Worm (Caenorhabditis elegans) whole organism, L4/young adult: Measurements from ENCODE around the gene F56D6.22.
"Not testable (repeated sequence)": the region's sequence is repeated elsewhere in the genome, so short reads cannot be mapped to it uniquely, and the experiment has no call there.

Experiments used
- W03F9.2 ChIP-seq: fragments of 150-350 bp; optimal IDR thresholded peaks from 2 replicates; lab custom pipeline; 2014; ENCODE audit warnings: missing biosample characterization, missing genetic modification characterization
- dao-5 ChIP-seq: sonication (generic microtip); optimal IDR thresholded peaks from 2 replicates; lab custom pipeline; 2016; ENCODE audit warnings: missing genotype, missing genetic modification characterization, moderate library complexity, missing compliant biosample characterization
- him-1 ChIP-seq: sonication (generic microtip); optimal IDR thresholded peaks from 2 replicates; lab custom pipeline; 2016; ENCODE audit warnings: missing genotype, missing genetic modification reagents, missing genetic modification characterization, missing compliant biosample characterization

Gene F56D6.22

DNA sequence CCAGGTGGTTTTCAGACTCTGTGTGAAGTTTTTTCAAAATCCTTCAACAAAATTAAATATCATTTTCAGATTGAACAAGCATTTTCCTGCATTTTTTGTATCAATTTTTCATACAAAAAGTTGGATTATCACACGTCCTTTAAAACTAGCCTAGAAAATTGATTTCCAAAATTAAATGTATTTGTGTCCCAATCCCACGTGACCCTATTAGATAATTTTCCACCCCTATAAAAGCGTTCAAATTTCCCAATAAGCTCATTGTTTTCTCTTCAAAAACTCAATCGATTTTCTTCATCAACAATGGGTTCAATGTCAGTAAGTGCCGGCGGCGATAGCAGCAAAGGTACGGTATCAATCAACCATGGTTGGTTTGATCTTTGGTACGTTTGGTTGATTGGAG is 7.1 kb upstream of the F56D6.22 start, which contains the start of gene F56D6.19:
TSS of gene F56D6.19 (plus strand) at position 301 of the 400 bp plus-strand sequence.
- TF ChIP-seq W03F9.2 = no peak
- TF ChIP-seq dao-5 = no peak
- no peak for TF ChIP-seq him-1 (tag; lab: Kevin White, UChicago)

DNA sequence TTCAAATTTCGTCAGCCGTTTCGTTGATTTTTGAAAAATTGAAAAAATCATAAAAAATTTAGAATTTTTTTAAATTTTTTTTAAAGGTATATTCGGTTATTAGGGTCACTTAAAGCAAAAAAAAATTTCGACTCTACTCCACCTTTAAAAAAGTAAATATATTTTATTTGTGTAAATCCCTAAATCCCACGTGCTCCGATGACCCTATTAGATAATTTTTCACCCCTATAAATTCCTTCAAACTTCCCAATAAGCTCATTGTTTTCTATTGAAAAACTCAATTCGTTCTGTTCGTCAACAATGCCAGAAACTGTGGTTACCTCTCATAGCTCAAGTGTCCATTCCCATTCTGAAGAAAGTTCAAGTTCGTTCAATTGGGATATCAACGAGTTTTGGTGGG is 5.2 kb upstream of the F56D6.22 start, which contains the start of gene F56D6.20:
TSS of gene F56D6.20 (plus strand) at position 301 of the 400 bp plus-strand sequence.
- TF ChIP-seq W03F9.2 (no peak), dao-5 (no peak), him-1 (tag; lab: Kevin White, UChicago) (no peak)

DNA sequence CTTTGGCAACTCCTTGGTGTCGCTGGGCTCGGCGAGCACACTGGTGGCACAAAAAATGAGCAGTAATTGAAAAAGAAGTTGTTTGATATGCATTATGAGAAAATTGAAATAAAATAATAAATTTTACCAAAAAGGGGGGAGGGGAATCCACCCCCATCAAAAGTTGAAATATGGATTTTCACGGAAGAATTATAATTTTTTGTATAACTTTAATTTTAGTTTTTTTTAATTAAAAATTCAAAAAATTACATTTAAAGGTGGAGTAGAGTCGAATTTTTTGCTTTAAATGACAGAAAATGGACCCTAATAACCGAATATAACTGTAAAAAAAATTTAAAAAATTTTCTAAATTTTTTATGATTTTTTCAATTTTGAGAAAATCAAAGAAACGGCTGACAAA is 4.4 kb upstream of the F56D6.22 start, which contains the start of gene F56D6.18:
TSS of gene F56D6.18 (minus strand) at position 101 of the 400 bp plus-strand sequence.
- TF ChIP-seq W03F9.2; dao-5; him-1 (tag; lab: Kevin White, UChicago): not testable (repeated sequence)

DNA sequence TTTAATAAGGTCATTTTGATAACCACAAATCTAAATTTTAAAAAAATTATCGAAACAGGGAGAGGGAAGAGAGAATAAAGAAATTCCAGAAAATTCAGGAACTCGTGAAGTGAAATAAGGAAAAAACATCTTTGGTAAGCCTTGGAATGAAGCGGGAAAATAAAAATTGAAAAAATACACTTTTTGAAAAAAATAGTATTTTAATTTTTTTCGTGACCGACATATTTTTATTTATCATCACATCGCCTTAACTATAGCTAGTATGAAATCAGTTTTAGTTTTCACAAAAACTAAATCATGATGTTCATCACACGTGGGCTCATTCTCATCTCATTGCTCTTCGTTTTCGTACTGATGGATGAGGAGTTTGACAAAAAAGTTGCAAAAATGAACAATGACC is 1.7 kb upstream of the F56D6.22 start, which contains the start of gene F56D6.13:
TSS of gene F56D6.13 (plus strand) at position 301 of the 400 bp plus-strand sequence.
- TF ChIP-seq him-1 (tag; lab: Kevin White, UChicago) (no peak), W03F9.2 (no peak), dao-5 (no peak)

DNA sequence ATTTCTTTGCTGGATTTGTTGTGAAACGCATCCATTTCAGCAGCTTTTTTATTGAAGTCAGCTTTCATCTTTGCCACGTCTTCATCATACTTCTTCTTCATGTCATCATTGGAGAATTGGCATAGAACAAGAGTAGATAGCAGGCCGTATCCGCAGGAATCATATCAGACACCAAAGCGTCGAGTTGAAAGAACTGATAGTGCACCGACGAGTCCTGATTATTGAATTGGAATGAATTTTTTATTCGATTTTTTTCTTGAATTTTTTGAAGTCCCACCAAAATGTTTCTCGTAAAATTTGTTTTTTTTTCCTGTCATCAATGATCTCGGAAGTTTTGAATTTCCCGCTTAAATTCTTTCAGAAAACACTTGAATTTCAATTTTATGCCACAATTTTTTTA is 1.0 kb downstream of the F56D6.22 start, which contains the start of gene F56D6.11:
TSS of gene F56D6.11 (minus strand) at position 101 of the 400 bp plus-strand sequence.
- TF ChIP-seq dao-5 (no peak), him-1 (tag; lab: Kevin White, UChicago) (no peak), W03F9.2 (no peak)

DNA sequence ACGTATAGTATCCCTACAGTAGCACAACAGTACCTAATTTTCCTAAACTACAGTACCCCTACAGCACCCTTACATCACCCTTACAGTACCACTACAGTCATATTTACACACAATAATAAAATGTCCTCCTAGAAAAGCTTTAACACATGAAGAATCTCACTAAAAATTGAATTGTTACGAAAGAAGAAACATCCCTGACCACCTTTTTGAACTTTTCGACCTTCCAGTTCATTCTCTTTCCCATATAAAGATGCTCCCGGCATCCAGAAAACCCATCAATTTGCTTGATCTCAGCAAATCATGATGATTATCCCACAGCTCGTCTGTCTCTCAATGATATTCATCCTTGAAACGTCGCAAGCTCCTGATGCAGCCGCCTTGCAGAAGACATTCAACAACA is 2.8 kb downstream of the F56D6.22 start, which contains the start of gene F56D6.21:
TSS of gene F56D6.21 (plus strand) at position 301 of the 400 bp plus-strand sequence.
- TF ChIP-seq W03F9.2 (no peak), him-1 (tag; lab: Kevin White, UChicago) (no peak), dao-5 (no peak)

DNA sequence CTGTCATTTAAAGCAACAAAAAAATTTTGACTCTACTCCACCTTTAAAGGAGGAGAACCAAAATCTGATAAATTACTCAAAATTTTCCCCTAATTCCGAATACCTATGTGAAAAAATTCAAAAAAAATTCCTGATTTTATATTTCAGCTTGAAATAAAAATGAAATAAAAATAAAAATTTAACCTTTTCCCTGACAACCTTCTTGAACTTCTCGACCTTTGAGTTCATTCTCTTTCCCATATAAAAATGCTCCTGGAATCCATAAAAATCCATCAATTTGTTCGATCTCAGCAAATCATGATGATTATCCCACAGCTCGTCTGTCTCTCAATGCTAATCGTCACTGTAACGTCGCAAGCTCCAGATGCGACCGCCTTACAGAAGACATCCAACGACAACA is 4.5 kb downstream of the F56D6.22 start, which contains the start of gene F56D6.6:
TSS of gene F56D6.6 (plus strand) at position 301 of the 400 bp plus-strand sequence.
- TF ChIP-seq dao-5 = no peak
- TF ChIP-seq him-1 (tag; lab: Kevin White, UChicago) = no peak
- TF ChIP-seq W03F9.2 = no peak

DNA sequence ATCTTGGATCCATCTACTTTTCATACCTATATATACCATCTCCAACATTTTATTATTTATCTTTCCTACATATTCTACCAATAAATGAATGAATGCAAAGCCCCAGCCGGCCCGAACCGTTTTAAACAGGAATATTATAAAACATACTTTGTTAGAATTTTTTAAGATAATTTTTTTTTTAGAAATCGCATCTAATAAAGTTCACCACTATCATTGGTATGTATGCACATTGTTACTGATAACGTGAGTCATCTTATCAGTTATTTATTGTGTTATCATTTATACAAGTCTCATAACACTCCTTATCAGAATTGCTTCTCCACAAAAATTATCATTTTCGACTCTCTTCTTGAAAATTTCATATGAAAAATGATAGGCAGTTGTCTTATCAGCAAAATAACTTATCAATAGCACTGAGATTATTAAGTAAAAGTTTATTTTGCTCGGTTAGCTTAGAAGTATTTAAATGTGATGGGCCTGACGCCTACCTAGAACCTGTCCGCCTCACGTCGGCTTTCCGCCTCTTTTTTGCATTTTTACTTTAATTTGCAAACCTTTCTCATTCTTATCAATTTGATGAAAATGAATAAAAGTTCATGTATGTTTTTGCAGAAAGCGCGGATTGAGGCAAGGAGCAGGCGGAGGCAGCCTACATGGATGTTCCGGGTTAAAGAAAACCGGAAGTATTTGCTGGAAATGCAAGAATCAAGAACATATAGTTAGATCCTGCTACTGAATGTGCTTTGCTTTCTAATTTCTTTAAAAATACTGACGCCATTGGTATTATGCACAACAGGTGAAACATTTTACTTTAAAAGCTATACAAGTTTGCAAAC is 7.5 kb downstream of the F56D6.22 start, which contains the start of gene srz-62:
TSS of gene srz-62 (plus strand) at position 786 of the 836 bp plus-strand sequence.
- TF ChIP-seq him-1 (tag; lab: Kevin White, UChicago) = no peak
- TF ChIP-seq W03F9.2 = no peak
- TF ChIP-seq dao-5 = no peak

DNA sequence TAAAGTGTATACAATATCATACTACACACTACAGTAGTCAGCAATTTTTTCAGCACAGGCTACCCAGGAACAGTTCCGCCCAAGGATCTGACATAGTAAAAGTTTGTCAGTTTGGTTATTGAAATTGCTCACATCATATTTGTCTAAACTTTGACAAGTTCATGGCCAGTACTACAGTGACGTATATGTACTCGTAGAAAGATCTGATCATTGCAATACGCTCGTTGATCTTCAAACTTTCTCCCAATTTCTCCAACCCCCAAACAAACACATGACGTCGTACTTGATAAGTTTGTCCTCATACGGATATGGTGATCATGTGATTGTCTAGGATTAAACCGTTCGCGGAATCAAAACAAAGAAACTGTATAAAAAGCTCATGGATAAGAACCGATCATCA is 12.6 kb downstream of the F56D6.22 start, which contains the start of gene dct-8:
TSS of gene dct-8 (plus strand) at position 301 of the 400 bp plus-strand sequence.
- TF ChIP-seq dao-5 (no peak), him-1 (tag; lab: Kevin White, UChicago) (no peak), W03F9.2 (no peak)

DNA sequence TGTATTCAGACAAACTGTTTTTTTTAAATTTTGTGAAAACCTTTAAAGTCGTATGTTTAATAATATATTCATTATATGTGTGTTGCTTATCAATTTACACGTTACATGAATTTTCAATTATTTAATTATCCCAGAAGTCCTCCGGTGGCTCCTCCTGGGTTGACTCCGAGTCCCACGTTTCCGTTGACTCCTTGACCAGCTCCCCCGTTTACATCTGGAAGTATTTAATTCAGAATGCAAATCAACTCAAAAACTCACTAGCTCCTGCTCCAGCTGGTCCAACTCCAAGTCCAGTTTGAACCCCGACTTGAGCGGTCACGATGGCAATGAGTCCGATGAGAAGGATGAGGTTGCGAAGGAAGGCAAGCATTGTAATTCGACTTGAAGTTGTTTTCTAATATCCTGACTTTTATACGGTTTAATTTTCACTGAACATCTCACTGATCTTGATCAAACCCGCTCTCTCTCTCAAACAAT is 13.4 kb downstream of the F56D6.22 start, which contains the start of gene F56D6.8:
TSS of gene F56D6.8 (minus strand) at position 427 of the 477 bp plus-strand sequence.
- TF ChIP-seq him-1 (tag; lab: Kevin White, UChicago) (no peak), W03F9.2 (no peak)

DNA sequence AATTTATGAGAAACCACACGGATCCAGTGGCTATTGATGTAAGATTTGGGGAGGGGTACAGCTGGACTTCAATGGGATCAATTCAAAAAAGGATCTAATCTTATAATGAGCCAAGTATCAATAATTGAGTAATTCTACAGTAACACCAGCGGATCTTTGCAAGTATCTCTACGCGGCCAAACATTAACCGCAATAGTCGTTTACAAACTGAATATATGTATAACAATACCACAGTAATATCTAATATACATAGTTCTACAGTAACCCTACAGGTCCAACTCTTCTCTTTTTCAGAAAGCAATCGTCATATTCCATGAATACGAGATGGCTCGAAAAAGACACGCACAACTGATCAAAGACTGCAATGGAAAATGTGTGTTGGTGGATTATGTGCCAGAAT is 15.4 kb downstream of the F56D6.22 start, which contains the start of gene F56D6.9:
TSS of gene F56D6.9 (plus strand) at position 301 of the 400 bp plus-strand sequence.
- no peak for TF ChIP-seq W03F9.2
- TF ChIP-seq dao-5 = no peak
- TF ChIP-seq him-1 (tag; lab: Kevin White, UChicago) = no peak

DNA sequence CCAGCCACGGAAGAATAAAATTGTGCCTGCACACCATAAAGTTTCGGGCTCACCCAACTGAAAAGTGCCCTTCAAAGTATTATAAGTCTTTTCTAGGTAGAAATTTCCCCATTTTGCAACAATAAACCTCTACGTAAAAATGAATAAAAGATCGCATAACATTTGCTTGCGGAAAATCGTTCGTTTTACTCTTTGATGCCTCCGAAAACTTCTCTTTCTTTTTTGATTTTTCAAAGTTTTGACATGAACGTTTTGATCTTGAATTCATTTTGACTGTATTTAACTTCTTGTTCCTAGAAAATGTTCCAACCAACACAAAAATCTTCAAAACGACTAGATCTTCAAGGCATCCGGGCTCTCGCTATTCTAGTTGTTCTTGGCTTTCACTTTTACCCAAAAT is 18.4 kb downstream of the F56D6.22 start, which contains the start of gene oac-21:
TSS of gene oac-21 (plus strand) at position 301 of the 400 bp plus-strand sequence.
- no peak for TF ChIP-seq W03F9.2
- TF ChIP-seq dao-5 = no peak
- TF ChIP-seq him-1 (tag; lab: Kevin White, UChicago) = no peak

DNA sequence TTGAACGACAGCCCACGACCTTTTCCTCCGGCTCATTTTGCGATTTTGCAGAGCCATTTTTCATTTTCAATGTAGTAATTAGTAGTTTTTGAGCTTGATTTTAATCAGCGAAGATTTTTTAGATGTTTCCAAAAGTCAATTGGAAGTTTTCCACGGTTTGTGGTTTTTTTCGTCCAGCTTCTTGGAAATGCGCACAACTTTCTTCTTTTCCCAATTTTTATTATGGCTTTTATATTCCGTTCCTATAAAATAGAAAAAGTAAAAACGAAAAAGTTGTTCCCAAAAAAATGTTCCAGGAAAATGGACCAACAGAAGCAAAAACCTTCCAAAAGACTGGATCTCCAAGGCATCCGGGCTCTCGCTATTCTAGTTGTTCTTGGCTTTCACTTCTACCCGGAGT is 22.0 kb downstream of the F56D6.22 start, which contains the start of gene oac-22:
TSS of gene oac-22 (plus strand) at position 301 of the 400 bp plus-strand sequence.
- no peak for TF ChIP-seq dao-5
- no peak for TF ChIP-seq W03F9.2
- no peak for TF ChIP-seq him-1 (tag; lab: Kevin White, UChicago)

DNA sequence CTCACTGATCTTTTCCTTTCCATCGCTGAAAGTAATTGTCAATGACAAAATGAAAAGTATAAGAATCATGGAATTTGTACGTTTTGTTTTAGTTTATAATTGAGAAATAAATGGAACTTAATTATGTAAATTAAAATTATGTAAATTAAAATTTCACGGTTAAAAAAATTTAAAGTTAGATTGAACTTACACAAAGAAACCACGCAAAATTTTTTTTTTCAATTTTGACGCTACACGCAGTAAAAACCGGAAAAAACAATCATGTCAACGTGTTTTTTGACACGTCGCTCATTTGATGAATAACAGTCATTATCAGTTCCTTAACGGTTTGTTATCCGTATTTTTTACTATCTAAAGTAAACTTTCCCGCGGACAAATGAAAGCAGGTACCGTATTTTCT is 26.3 kb downstream of the F56D6.22 start, which contains the start of the genes F37C4.8 and oac-23:
TSS of gene F37C4.8 (minus strand) at position 101 of the 400 bp plus-strand sequence.
TSS of gene oac-23 (plus strand) at position 323 of the 400 bp plus-strand sequence.
- TF ChIP-seq him-1 (tag; lab: Kevin White, UChicago) (no peak), dao-5 (no peak), W03F9.2 (no peak)
